Worm (Caenorhabditis elegans) whole organism, early embryonic: ENCODE results near the gene T01G5.6.

Experiments used
- B0310.2 ChIP-seq: sonication (generic microtip); optimal IDR thresholded peaks from 2 replicates; lab custom pipeline; 2016; ENCODE audit warnings: mild to moderate bottlenecking, missing genetic modification characterization, missing compliant biosample characterization
- ama-1 ChIP-seq: fragments of 150-350 bp; optimal IDR thresholded peaks from 2 replicates; lab custom pipeline; 2014
- ceh-13 ChIP-seq: fragments of 200-800 bp; sonication (Bioruptor generic); optimal IDR thresholded peaks from 2 replicates; lab custom pipeline; 2018; ENCODE audit warnings: mild to moderate bottlenecking, missing genetic modification characterization, missing compliant biosample characterization
- ceh-36 ChIP-seq: sonication (generic microtip); optimal IDR thresholded peaks from 2 replicates; lab custom pipeline; 2016; ENCODE audit warnings: missing genetic modification characterization, inconsistent platforms, missing compliant biosample characterization
- hmbx-1 ChIP-seq: sonication (generic microtip); optimal IDR thresholded peaks from 2 replicates; lab custom pipeline; 2016; ENCODE audit warnings: mild to moderate bottlenecking, missing genetic modification characterization, missing compliant biosample characterization
- hmg-4 ChIP-seq: fragments of 200-800 bp; sonication (Bioruptor generic); optimal IDR thresholded peaks from 2 replicates; lab custom pipeline; 2018; ENCODE audit warnings: mild to moderate bottlenecking, missing genetic modification characterization, missing compliant biosample characterization
- hnd-1 ChIP-seq: sonication (generic microtip); optimal IDR thresholded peaks from 2 replicates; lab custom pipeline; 2016; ENCODE audit warnings: missing genetic modification characterization, missing compliant biosample characterization
- scrt-1 ChIP-seq: fragments of 200-800 bp; sonication (Bioruptor generic); IDR thresholded peaks from 2 replicates; pipeline ENCODE4 v1.3.6; 2022; ENCODE audit warnings: missing genetic modification characterization, missing compliant biosample characterization
- sea-1 ChIP-seq: fragments of 200-800 bp; sonication (Bioruptor generic); conservative IDR thresholded peaks from 2 replicates; pipeline ENCODE4 v1.3.6; 2022; ENCODE audit warnings: missing genetic modification characterization, missing compliant biosample characterization
- tra-4 ChIP-seq: sonication (generic microtip); optimal IDR thresholded peaks from 2 replicates; lab custom pipeline; 2017; ENCODE audit warnings: missing genetic modification characterization, missing compliant biosample characterization

ce11 chrV:15150661-15151060, 36.8 kb upstream of the T01G5.6 start, which contains the start of gene T09F5.2:
- TF ChIP-seq hnd-1 (tag; lab: Kevin White, UChicago) (no peak), ama-1 (lab: Kevin White, UChicago) (no peak), ceh-36 (tag; lab: Kevin White, UChicago) (no peak), hmbx-1 (tag; lab: Kevin White, UChicago) (no peak), sea-1 (no peak), hmg-4 (GFP tag; lab: Kevin White, UChicago) (no peak), ceh-13 (GFP tag; lab: Kevin White, UChicago) (no peak), scrt-1 (no peak), B0310.2 (no peak), tra-4 (no peak)
